Fruit fly (Drosophila melanogaster) whole organism, prepupa: Measurements from ENCODE around the gene CG12680.
A peak's percentile ranks its signal among the peaks of the same experiment; 100 is the strongest.

ENCODE experiments used
- Blimp-1 ChIP-seq: fragments of 200-800 bp; sonication (Bioruptor generic); optimal IDR thresholded peaks from 3 replicates; lab custom pipeline; 2017; ENCODE audit warnings: missing biosample characterization, missing genetic modification characterization, mild to moderate bottlenecking, moderate library complexity, missing genetic modification reagents
- CG10631 ChIP-seq: fragments of 200-800 bp; sonication (Bioruptor generic); optimal IDR thresholded peaks from 2 replicates; lab custom pipeline; 2016; ENCODE audit warnings: missing biosample characterization, missing genetic modification characterization
- CG10669 ChIP-seq: fragments of 200-800 bp; sonication (Bioruptor generic); optimal IDR thresholded peaks from 3 replicates; lab custom pipeline; 2018; ENCODE audit warnings: missing biosample characterization, mild to moderate bottlenecking, missing genetic modification characterization, moderate library complexity
- CG11294 ChIP-seq: fragments of 200-800 bp; sonication (Bioruptor generic); IDR thresholded peaks from 2 replicates; pipeline ENCODE4 v1.3.6; 2022; ENCODE audit warnings: missing biosample characterization, missing genetic modification characterization
- CG11762 ChIP-seq: fragments of 200-800 bp; sonication (Bioruptor generic); optimal IDR thresholded peaks from 3 replicates; lab custom pipeline; 2016; ENCODE audit warnings: missing biosample characterization, missing genetic modification characterization; ENCODE audit not compliant: insufficient read depth
- CG11902 ChIP-seq: fragments of 200-800 bp; sonication (Bioruptor generic); optimal IDR thresholded peaks from 3 replicates; lab custom pipeline; 2016; ENCODE audit warnings: missing biosample characterization, missing genetic modification characterization
- CG15336 ChIP-seq: fragments of 200-800 bp; sonication (Bioruptor generic); IDR thresholded peaks from 2 replicates; pipeline ENCODE4 v1.3.6; 2022; ENCODE audit warnings: missing biosample characterization, missing genetic modification characterization
- CG1621 ChIP-seq: fragments of 200-800 bp; sonication (Bioruptor generic); optimal IDR thresholded peaks from 3 replicates; lab custom pipeline; 2018; ENCODE audit warnings: missing biosample characterization, mild to moderate bottlenecking, missing genetic modification characterization
- CG16779 ChIP-seq: fragments of 200-800 bp; sonication (Bioruptor generic); optimal IDR thresholded peaks from 3 replicates; lab custom pipeline; 2017; ENCODE audit warnings: missing biosample characterization, mild to moderate bottlenecking, missing genetic modification characterization
- CG3032 ChIP-seq: fragments of 200-800 bp; optimal IDR thresholded peaks from 2 replicates; lab custom pipeline; 2019; ENCODE audit warnings: missing biosample characterization, mild to moderate bottlenecking, missing genetic modification characterization, moderate library complexity
- CG34406 ChIP-seq: fragments of 200-800 bp; sonication (Bioruptor generic); optimal IDR thresholded peaks from 3 replicates; lab custom pipeline; 2016; ENCODE audit warnings: missing biosample characterization, missing genetic modification characterization
- CG3919 ChIP-seq: fragments of 200-800 bp; sonication (Bioruptor generic); optimal IDR thresholded peaks from 3 replicates; lab custom pipeline; 2016; ENCODE audit warnings: missing biosample characterization, missing genetic modification characterization
- CG4318 ChIP-seq: fragments of 200-800 bp; sonication (Bioruptor generic); optimal IDR thresholded peaks from 3 replicates; lab custom pipeline; 2017; ENCODE audit warnings: missing biosample characterization, mild to moderate bottlenecking, missing genetic modification characterization
- CG6163 ChIP-seq: fragments of 200-800 bp; sonication (Bioruptor generic); IDR thresholded peaks from 3 replicates; pipeline ENCODE4 v1.3.6; 2022; ENCODE audit warnings: missing biosample characterization, missing genetic modification characterization
- CG6276 ChIP-seq: fragments of 200-800 bp; sonication (Bioruptor generic); optimal IDR thresholded peaks from 2 replicates; lab custom pipeline; 2017; ENCODE audit warnings: missing biosample characterization, mild to moderate bottlenecking, missing genetic modification characterization
- CG6808 ChIP-seq: fragments of 200-800 bp; sonication (Bioruptor generic); optimal IDR thresholded peaks from 3 replicates; lab custom pipeline; 2017; ENCODE audit warnings: missing biosample characterization, missing genetic modification characterization, mild to moderate bottlenecking, moderate library complexity, missing genetic modification reagents
- CG6854 ChIP-seq: fragments of 200-800 bp; sonication (Bioruptor generic); optimal IDR thresholded peaks from 2 replicates; lab custom pipeline; 2017; ENCODE audit warnings: missing biosample characterization, mild to moderate bottlenecking, missing genetic modification characterization
- CG7368 ChIP-seq: fragments of 200-800 bp; sonication (Bioruptor generic); optimal IDR thresholded peaks from 3 replicates; lab custom pipeline; 2016; ENCODE audit warnings: missing biosample characterization, missing genetic modification characterization
- CG8119 ChIP-seq: fragments of 200-800 bp; sonication (Bioruptor generic); IDR thresholded peaks from 3 replicates; pipeline ENCODE4 v1.3.6; 2022; ENCODE audit warnings: missing biosample characterization, missing genetic modification characterization
- CG8319 ChIP-seq: fragments of 200-800 bp; sonication (Bioruptor generic); optimal IDR thresholded peaks from 3 replicates; lab custom pipeline; 2016; ENCODE audit warnings: missing biosample characterization, missing genetic modification characterization
- CG8632 ChIP-seq: fragments of 200-800 bp; sonication (Bioruptor generic); optimal IDR thresholded peaks from 3 replicates; lab custom pipeline; 2016; ENCODE audit warnings: missing biosample characterization, missing genetic modification characterization
- CG9139 ChIP-seq: fragments of 200-800 bp; sonication (Bioruptor generic); optimal IDR thresholded peaks from 3 replicates; lab custom pipeline; 2017; ENCODE audit warnings: missing biosample characterization, mild to moderate bottlenecking, missing genetic modification characterization
- Eip78C ChIP-seq: fragments of 200-800 bp; sonication (Bioruptor generic); peaks from one replicate; lab custom pipeline; 2016; ENCODE audit warnings: missing biosample characterization, missing genetic modification characterization
- Eip93F ChIP-seq: fragments of 200-800 bp; sonication (Bioruptor generic); optimal IDR thresholded peaks from 2 replicates; lab custom pipeline; 2016; ENCODE audit warnings: missing biosample characterization, mild to moderate bottlenecking, missing genetic modification characterization
- Gug ChIP-seq: fragments of 200-800 bp; sonication (Bioruptor generic); IDR thresholded peaks from 2 replicates; pipeline ENCODE4 v1.3.6; 2022; ENCODE audit warnings: missing biosample characterization, missing genetic modification characterization
- Hr39 ChIP-seq: fragments of 200-800 bp; sonication (Bioruptor generic); optimal IDR thresholded peaks from 2 replicates; lab custom pipeline; 2016; ENCODE audit warnings: missing biosample characterization, missing genetic modification characterization
- Hr4 ChIP-seq: fragments of 200-800 bp; sonication (Bioruptor generic); optimal IDR thresholded peaks from 3 replicates; lab custom pipeline; 2016; ENCODE audit warnings: missing biosample characterization, missing genetic modification characterization
- Lpt ChIP-seq: fragments of 200-800 bp; sonication (Bioruptor generic); optimal IDR thresholded peaks from 3 replicates; lab custom pipeline; 2016; ENCODE audit warnings: missing biosample characterization, missing genetic modification characterization
- Met ChIP-seq: fragments of 200-800 bp; sonication (Bioruptor generic); optimal IDR thresholded peaks from 3 replicates; lab custom pipeline; 2016; ENCODE audit warnings: missing biosample characterization, missing genetic modification characterization
- OdsH ChIP-seq: fragments of 200-800 bp; sonication (Bioruptor generic); optimal IDR thresholded peaks from 3 replicates; lab custom pipeline; 2016; ENCODE audit warnings: missing biosample characterization, missing genetic modification characterization
- Smox ChIP-seq: fragments of 200-800 bp; sonication (Bioruptor generic); optimal IDR thresholded peaks from 3 replicates; lab custom pipeline; 2016; ENCODE audit warnings: missing biosample characterization, missing genetic modification characterization
- Sox102F ChIP-seq: fragments of 200-800 bp; sonication (Bioruptor generic); optimal IDR thresholded peaks from 2 replicates; lab custom pipeline; 2016; ENCODE audit warnings: missing biosample characterization, mild to moderate bottlenecking, missing genetic modification characterization
- Sox15 ChIP-seq: fragments of 200-800 bp; sonication (Bioruptor generic); optimal IDR thresholded peaks from 3 replicates; lab custom pipeline; 2016; ENCODE audit warnings: missing biosample characterization, missing genetic modification characterization
- achi ChIP-seq: fragments of 200-800 bp; sonication (Bioruptor generic); optimal IDR thresholded peaks from 3 replicates; lab custom pipeline; 2016; ENCODE audit warnings: missing biosample characterization, missing genetic modification characterization
- cyc ChIP-seq: fragments of 200-800 bp; sonication (Bioruptor generic); optimal IDR thresholded peaks from 3 replicates; lab custom pipeline; 2016; ENCODE audit warnings: missing biosample characterization, missing genetic modification characterization
- dac ChIP-seq: fragments of 200-800 bp; sonication (Bioruptor generic); optimal IDR thresholded peaks from 2 replicates; lab custom pipeline; 2017; ENCODE audit warnings: missing biosample characterization, mild to moderate bottlenecking, missing genetic modification characterization
- eg ChIP-seq: fragments of 200-800 bp; sonication (Bioruptor generic); IDR thresholded peaks from 3 replicates; pipeline ENCODE4 v1.3.6; 2022; ENCODE audit warnings: missing biosample characterization, missing genetic modification characterization
- esn ChIP-seq: fragments of 200-800 bp; sonication (Bioruptor generic); optimal IDR thresholded peaks from 2 replicates; lab custom pipeline; 2016; ENCODE audit warnings: missing biosample characterization, mild to moderate bottlenecking, missing genetic modification characterization, moderate library complexity
- fd85E ChIP-seq: fragments of 200-800 bp; sonication (Bioruptor generic); optimal IDR thresholded peaks from 3 replicates; lab custom pipeline; 2016; ENCODE audit warnings: missing biosample characterization, missing genetic modification characterization
- fkh ChIP-seq: fragments of 200-800 bp; sonication (Bioruptor generic); optimal IDR thresholded peaks from 3 replicates; lab custom pipeline; 2017; ENCODE audit warnings: missing biosample characterization, mild to moderate bottlenecking, missing genetic modification characterization, moderate library complexity
- lz ChIP-seq: fragments of 200-800 bp; sonication (Bioruptor generic); optimal IDR thresholded peaks from 3 replicates; lab custom pipeline; 2016; ENCODE audit warnings: missing biosample characterization, missing genetic modification characterization
- net ChIP-seq: fragments of 200-800 bp; sonication (Bioruptor generic); optimal IDR thresholded peaks from 3 replicates; lab custom pipeline; 2016; ENCODE audit warnings: missing biosample characterization, missing genetic modification characterization
- pdm3 ChIP-seq: fragments of 200-800 bp; sonication (Bioruptor generic); optimal IDR thresholded peaks from 3 replicates; lab custom pipeline; 2016; ENCODE audit warnings: missing biosample characterization, missing genetic modification characterization
- salr ChIP-seq, 2 experiments: fragments of 200-800 bp; sonication (Bioruptor generic); optimal IDR thresholded peaks; 3 replicates each; lab custom pipeline; 2016 to 2018; ENCODE audit warnings: missing biosample characterization in 2 of 2, missing genetic modification characterization in 2 of 2, mild to moderate bottlenecking in 1 of 2
- ss ChIP-seq, 2 experiments: fragments of 200-800 bp; sonication (Bioruptor generic); optimal IDR thresholded peaks; 2 replicates in 1 of 2; 3 replicates in 1 of 2; lab custom pipeline; 2017 to 2018; ENCODE audit warnings: mild to moderate bottlenecking in 2 of 2, missing biosample characterization in 2 of 2, missing genetic modification characterization in 2 of 2, moderate library complexity in 1 of 2
- svp ChIP-seq: fragments of 200-800 bp; sonication (Bioruptor generic); peaks from one replicate; lab custom pipeline; 2016; ENCODE audit warnings: missing biosample characterization, missing genetic modification characterization
- topi ChIP-seq: fragments of 200-800 bp; sonication (Bioruptor generic); optimal IDR thresholded peaks from 3 replicates; lab custom pipeline; 2016; ENCODE audit warnings: missing biosample characterization, missing genetic modification characterization
- vri ChIP-seq: fragments of 200-800 bp; sonication (Bioruptor generic); optimal IDR thresholded peaks from 3 replicates; lab custom pipeline; 2016; ENCODE audit warnings: missing biosample characterization, mild to moderate bottlenecking, missing genetic modification characterization

CG12680 gene

DNA sequence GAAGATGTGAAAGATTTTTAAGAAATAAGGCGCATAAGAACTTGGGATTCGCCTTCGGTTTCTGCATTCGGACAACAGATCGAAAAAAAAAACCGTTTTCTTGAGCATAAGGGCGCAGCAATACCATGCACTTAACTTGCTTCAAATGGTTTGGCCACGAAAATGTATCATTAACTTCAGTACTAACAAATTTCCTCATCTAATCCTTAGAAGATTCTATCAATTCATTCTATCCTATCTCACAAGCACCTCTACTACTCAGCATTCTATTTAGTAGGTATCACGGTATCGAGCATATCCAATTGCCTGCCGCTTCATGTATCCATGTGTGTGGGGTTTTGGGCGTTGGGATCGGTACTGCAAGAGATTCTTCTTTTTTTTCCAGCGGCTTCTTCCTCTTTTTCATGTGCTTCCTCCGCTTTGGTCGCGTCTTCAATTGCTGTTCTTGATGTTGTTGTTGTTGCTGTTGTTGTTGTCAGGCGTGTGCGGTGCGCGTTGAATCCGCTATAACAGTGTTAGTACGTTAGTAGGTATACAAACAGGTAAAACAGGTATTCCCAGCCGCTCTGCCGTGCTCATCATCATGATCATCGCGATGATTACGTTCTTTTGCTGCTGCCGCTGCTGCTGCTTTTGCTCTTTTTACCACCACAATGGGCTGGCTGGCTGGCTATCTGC, 47.3 kb downstream of the CG12680 start (continued):
- TF ChIP-seq lz (peak; percentile 75), CG8632 (GFP tag; lab: Kevin White, UChicago) (peak; percentile 5), CG1621 (tag; lab: Kevin White, UChicago) (peak; percentile 7), fkh (GFP tag; lab: Kevin White, UChicago) (no peak), topi (peak; percentile 79), CG11762 (peak; percentile 1), CG34406 (GFP tag; lab: Kevin White, UChicago) (peak; percentile 35), CG6854 (GFP tag; lab: Kevin White, UChicago) (no peak), CG8319 (peak; percentile 17), cyc (GFP tag; lab: Kevin White, UChicago) (peak; percentile 85), CG6276 (GFP tag; lab: Kevin White, UChicago) (no peak), Blimp-1 (GFP tag; lab: Kevin White, UChicago) (peak; percentile 19), net (peak; percentile 11), Eip78C (GFP tag; lab: Kevin White, UChicago) (peak; percentile 88), CG6808 (GFP tag; lab: Kevin White, UChicago) (peak; percentile 62), esn (GFP tag; lab: Kevin White, UChicago) (peak; percentile 74), CG11294 (GFP tag; lab: Robert Waterston, UW) (no peak), CG6163 (GFP tag; lab: Robert Waterston, UW) (peak; percentile 37; the same call in 1 of the 3 replicates), CG4318 (GFP tag; lab: Kevin White, UChicago) (no peak), Sox15 (GFP tag; lab: Kevin White, UChicago) (no peak), CG10631 (GFP tag; lab: Kevin White, UChicago) (peak; percentile 65)

DNA sequence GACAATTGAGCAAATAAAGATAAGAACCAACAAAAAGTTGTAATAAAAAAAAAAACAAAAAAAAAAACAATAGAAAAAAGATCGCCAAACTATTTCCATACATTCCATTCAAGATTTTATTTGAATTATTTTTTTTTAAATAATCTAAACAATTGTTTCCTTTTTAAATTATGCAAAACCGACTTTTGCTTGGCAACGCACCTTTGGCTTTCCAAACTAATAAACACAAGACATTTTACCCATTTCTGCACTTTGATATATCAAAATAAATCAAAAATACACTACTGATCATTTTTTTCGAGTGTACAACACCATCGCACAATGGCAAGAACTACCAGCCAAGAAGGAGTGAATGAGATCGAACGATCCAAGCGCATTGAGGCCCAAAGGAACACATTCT, 47.9 kb downstream of the CG12680 start:
- TF ChIP-seq eg (GFP tag; lab: Robert Waterston, UW), result no peak
- peak; percentile 83 for TF ChIP-seq CG3919 (GFP tag; lab: Kevin White, UChicago)
- peak; percentile 89 for TF ChIP-seq svp (GFP tag; lab: Kevin White, UChicago)
- TF ChIP-seq CG10631 (GFP tag; lab: Kevin White, UChicago), result peak; percentile 86
- peak; percentile 80 for TF ChIP-seq CG3032 (tag; lab: Kevin White, UChicago)
- TF ChIP-seq Eip93F, result no peak
- peak; percentile 75 for TF ChIP-seq OdsH (GFP tag; lab: Kevin White, UChicago)
- peak; percentile 74 for TF ChIP-seq CG6808 (GFP tag; lab: Kevin White, UChicago)
- TF ChIP-seq topi, result peak; percentile 91
- TF ChIP-seq CG10669 (GFP tag; lab: Kevin White, UChicago), result peak; percentile 65
- peak; percentile 48 for TF ChIP-seq CG11762
- peak; percentile 80 for TF ChIP-seq Hr39 (GFP tag; lab: Kevin White, UChicago)
- peak; percentile 57 for TF ChIP-seq CG1621 (tag; lab: Kevin White, UChicago)
- peak; percentile 48 for TF ChIP-seq CG4318 (GFP tag; lab: Kevin White, UChicago)
- peak; percentile 27; the same call in 1 of the 2 replicates for TF ChIP-seq Gug (GFP tag; lab: Robert Waterston, UW)
- TF ChIP-seq CG8319, result peak; percentile 39
- peak; percentile 34 for TF ChIP-seq CG7368 (GFP tag; lab: Kevin White, UChicago)
- TF ChIP-seq achi (GFP tag; lab: Kevin White, UChicago), result peak; percentile 84
- TF ChIP-seq pdm3 (GFP tag; lab: Kevin White, UChicago), result peak; percentile 79
- peak; percentile 89 for TF ChIP-seq Smox (GFP tag; lab: Kevin White, UChicago)
- peak; percentile 29 for TF ChIP-seq CG11902 (GFP tag; lab: Kevin White, UChicago)
- peak; percentile 67 for TF ChIP-seq Lpt
- TF ChIP-seq fd85E (GFP tag; lab: Kevin White, UChicago), result no peak
- TF ChIP-seq esn (GFP tag; lab: Kevin White, UChicago), result peak; percentile 90
- no peak for TF ChIP-seq dac
- TF ChIP-seq CG8119 (GFP tag; lab: Robert Waterston, UW), result peak; percentile 53; the same call in 1 of the 3 replicates
- TF ChIP-seq Hr4 (GFP tag; lab: Kevin White, UChicago), result no peak
- TF ChIP-seq CG6163 (GFP tag; lab: Robert Waterston, UW), result peak; percentile 62; the same call in 2 of the 3 replicates
- peak; percentile 72 for TF ChIP-seq CG34406 (GFP tag; lab: Kevin White, UChicago)
- peak; percentile 88 for TF ChIP-seq Eip78C (GFP tag; lab: Kevin White, UChicago)
- no peak for TF ChIP-seq ss (GFP tag; optimal IDR thresholded peaks at IDR 0.05; lab: Kevin White, UChicago)
- TF ChIP-seq salr (GFP tag; optimal IDR thresholded peaks at IDR 0.05; lab: Kevin White, UChicago), result peak; percentile 63 to 88
- TF ChIP-seq CG9139 (GFP tag; lab: Kevin White, UChicago), result no peak
- TF ChIP-seq Met (GFP tag; lab: Kevin White, UChicago), result peak; percentile 91
- TF ChIP-seq Sox102F, result peak; percentile 89
- peak; percentile 59 for TF ChIP-seq CG15336 (GFP tag; lab: Robert Waterston, UW)
- peak; percentile 78 for TF ChIP-seq vri
- no peak for TF ChIP-seq CG16779 (tag; lab: Kevin White, UChicago)
